Worm (Caenorhabditis elegans): Measurements from ENCODE around the gene K09F6.6.

DNA sequence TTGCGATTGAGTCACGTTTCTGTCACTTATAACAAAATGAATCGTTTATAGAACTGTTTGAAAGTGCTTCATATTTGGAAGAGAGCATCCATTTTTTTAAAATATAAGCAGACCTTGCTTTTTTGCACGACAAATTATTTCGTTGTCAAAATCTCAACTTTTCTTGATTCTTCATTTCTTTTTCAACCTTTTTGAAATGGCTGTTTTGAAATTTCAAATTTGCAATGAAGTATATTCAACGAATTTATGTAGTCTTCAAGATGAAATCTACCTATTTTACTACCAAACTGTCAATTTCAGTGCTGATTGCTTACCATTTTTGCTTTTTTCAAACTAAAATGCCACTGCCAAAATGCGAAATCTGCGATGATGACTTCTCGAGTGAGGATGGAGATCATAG, 27.6 kb upstream of the K09F6.6 start, which contains the start of gene B0281.3:
- TF ChIP-seq W03F9.2 (tag; optimal IDR thresholded peaks at IDR 0.05) (no peak), dao-5 (tag; optimal IDR thresholded peaks at IDR 0.05) (no peak), him-1 (tag; optimal IDR thresholded peaks at IDR 0.05) (no peak)

Data from whole organism, L4/young adult.